Fruit fly (Drosophila melanogaster) whole organism, prepupa: ENCODE measurements around the gene Esp.

ENCODE experiments used
- Blimp-1 ChIP-seq: fragments of 200-800 bp; sonication (Bioruptor generic); optimal IDR thresholded peaks from 3 replicates; lab custom pipeline; 2017; ENCODE audit warnings: missing biosample characterization, missing genetic modification characterization, mild to moderate bottlenecking, moderate library complexity, missing genetic modification reagents
- CG10631 ChIP-seq: fragments of 200-800 bp; sonication (Bioruptor generic); optimal IDR thresholded peaks from 2 replicates; lab custom pipeline; 2016; ENCODE audit warnings: missing biosample characterization, missing genetic modification characterization
- CG10669 ChIP-seq: fragments of 200-800 bp; sonication (Bioruptor generic); optimal IDR thresholded peaks from 3 replicates; lab custom pipeline; 2018; ENCODE audit warnings: missing biosample characterization, mild to moderate bottlenecking, missing genetic modification characterization, moderate library complexity
- CG11294 ChIP-seq: fragments of 200-800 bp; sonication (Bioruptor generic); IDR thresholded peaks from 2 replicates; pipeline ENCODE4 v1.3.6; 2022; ENCODE audit warnings: missing biosample characterization, missing genetic modification characterization
- CG11762 ChIP-seq: fragments of 200-800 bp; sonication (Bioruptor generic); optimal IDR thresholded peaks from 3 replicates; lab custom pipeline; 2016; ENCODE audit warnings: missing biosample characterization, missing genetic modification characterization; ENCODE audit not compliant: insufficient read depth
- CG15336 ChIP-seq: fragments of 200-800 bp; sonication (Bioruptor generic); IDR thresholded peaks from 2 replicates; pipeline ENCODE4 v1.3.6; 2022; ENCODE audit warnings: missing biosample characterization, missing genetic modification characterization
- CG1621 ChIP-seq: fragments of 200-800 bp; sonication (Bioruptor generic); optimal IDR thresholded peaks from 3 replicates; lab custom pipeline; 2018; ENCODE audit warnings: missing biosample characterization, mild to moderate bottlenecking, missing genetic modification characterization
- CG16779 ChIP-seq: fragments of 200-800 bp; sonication (Bioruptor generic); optimal IDR thresholded peaks from 3 replicates; lab custom pipeline; 2017; ENCODE audit warnings: missing biosample characterization, mild to moderate bottlenecking, missing genetic modification characterization
- CG3032 ChIP-seq: fragments of 200-800 bp; optimal IDR thresholded peaks from 2 replicates; lab custom pipeline; 2019; ENCODE audit warnings: missing biosample characterization, mild to moderate bottlenecking, missing genetic modification characterization, moderate library complexity
- CG31627 ChIP-seq: fragments of 200-800 bp; sonication (Bioruptor generic); optimal IDR thresholded peaks from 3 replicates; lab custom pipeline; 2016; ENCODE audit warnings: missing biosample characterization, missing genetic modification characterization
- CG32006 ChIP-seq: fragments of 200-800 bp; sonication (Bioruptor generic); optimal IDR thresholded peaks from 3 replicates; lab custom pipeline; 2017; ENCODE audit warnings: missing biosample characterization, mild to moderate bottlenecking, missing genetic modification characterization
- CG34406 ChIP-seq: fragments of 200-800 bp; sonication (Bioruptor generic); optimal IDR thresholded peaks from 3 replicates; lab custom pipeline; 2016; ENCODE audit warnings: missing biosample characterization, missing genetic modification characterization
- CG3919 ChIP-seq: fragments of 200-800 bp; sonication (Bioruptor generic); optimal IDR thresholded peaks from 3 replicates; lab custom pipeline; 2016; ENCODE audit warnings: missing biosample characterization, missing genetic modification characterization
- CG4318 ChIP-seq: fragments of 200-800 bp; sonication (Bioruptor generic); optimal IDR thresholded peaks from 3 replicates; lab custom pipeline; 2017; ENCODE audit warnings: missing biosample characterization, mild to moderate bottlenecking, missing genetic modification characterization
- CG6163 ChIP-seq: fragments of 200-800 bp; sonication (Bioruptor generic); IDR thresholded peaks from 3 replicates; pipeline ENCODE4 v1.3.6; 2022; ENCODE audit warnings: missing biosample characterization, missing genetic modification characterization
- CG6792 ChIP-seq: fragments of 200-800 bp; sonication (Bioruptor generic); optimal IDR thresholded peaks from 3 replicates; lab custom pipeline; 2016; ENCODE audit warnings: missing biosample characterization, missing genetic modification characterization
- CG6808 ChIP-seq: fragments of 200-800 bp; sonication (Bioruptor generic); optimal IDR thresholded peaks from 3 replicates; lab custom pipeline; 2017; ENCODE audit warnings: missing biosample characterization, missing genetic modification characterization, mild to moderate bottlenecking, moderate library complexity, missing genetic modification reagents
- CG6854 ChIP-seq: fragments of 200-800 bp; sonication (Bioruptor generic); optimal IDR thresholded peaks from 2 replicates; lab custom pipeline; 2017; ENCODE audit warnings: missing biosample characterization, mild to moderate bottlenecking, missing genetic modification characterization
- CG7368 ChIP-seq: fragments of 200-800 bp; sonication (Bioruptor generic); optimal IDR thresholded peaks from 3 replicates; lab custom pipeline; 2016; ENCODE audit warnings: missing biosample characterization, missing genetic modification characterization
- CG8119 ChIP-seq: fragments of 200-800 bp; sonication (Bioruptor generic); IDR thresholded peaks from 3 replicates; pipeline ENCODE4 v1.3.6; 2022; ENCODE audit warnings: missing biosample characterization, missing genetic modification characterization
- CG8319 ChIP-seq: fragments of 200-800 bp; sonication (Bioruptor generic); optimal IDR thresholded peaks from 3 replicates; lab custom pipeline; 2016; ENCODE audit warnings: missing biosample characterization, missing genetic modification characterization
- CG8632 ChIP-seq: fragments of 200-800 bp; sonication (Bioruptor generic); optimal IDR thresholded peaks from 3 replicates; lab custom pipeline; 2016; ENCODE audit warnings: missing biosample characterization, missing genetic modification characterization
- Eip75B ChIP-seq: fragments of 200-800 bp; sonication (Bioruptor generic); optimal IDR thresholded peaks from 3 replicates; lab custom pipeline; 2016; ENCODE audit warnings: missing biosample characterization, missing genetic modification characterization
- Eip78C ChIP-seq: fragments of 200-800 bp; sonication (Bioruptor generic); peaks from one replicate; lab custom pipeline; 2016; ENCODE audit warnings: missing biosample characterization, missing genetic modification characterization
- Eip93F ChIP-seq: fragments of 200-800 bp; sonication (Bioruptor generic); optimal IDR thresholded peaks from 2 replicates; lab custom pipeline; 2016; ENCODE audit warnings: missing biosample characterization, mild to moderate bottlenecking, missing genetic modification characterization
- Ets96B ChIP-seq: fragments of 200-800 bp; optimal IDR thresholded peaks from 2 replicates; lab custom pipeline; 2019; ENCODE audit warnings: missing biosample characterization, mild to moderate bottlenecking, missing genetic modification characterization, moderate library complexity
- Gug ChIP-seq: fragments of 200-800 bp; sonication (Bioruptor generic); IDR thresholded peaks from 2 replicates; pipeline ENCODE4 v1.3.6; 2022; ENCODE audit warnings: missing biosample characterization, missing genetic modification characterization
- Hr39 ChIP-seq: fragments of 200-800 bp; sonication (Bioruptor generic); optimal IDR thresholded peaks from 2 replicates; lab custom pipeline; 2016; ENCODE audit warnings: missing biosample characterization, missing genetic modification characterization
- Hr4 ChIP-seq: fragments of 200-800 bp; sonication (Bioruptor generic); optimal IDR thresholded peaks from 3 replicates; lab custom pipeline; 2016; ENCODE audit warnings: missing biosample characterization, missing genetic modification characterization
- Lpt ChIP-seq: fragments of 200-800 bp; sonication (Bioruptor generic); optimal IDR thresholded peaks from 3 replicates; lab custom pipeline; 2016; ENCODE audit warnings: missing biosample characterization, missing genetic modification characterization
- Met ChIP-seq: fragments of 200-800 bp; sonication (Bioruptor generic); optimal IDR thresholded peaks from 3 replicates; lab custom pipeline; 2016; ENCODE audit warnings: missing biosample characterization, missing genetic modification characterization
- OdsH ChIP-seq: fragments of 200-800 bp; sonication (Bioruptor generic); optimal IDR thresholded peaks from 3 replicates; lab custom pipeline; 2016; ENCODE audit warnings: missing biosample characterization, missing genetic modification characterization
- Smox ChIP-seq: fragments of 200-800 bp; sonication (Bioruptor generic); optimal IDR thresholded peaks from 3 replicates; lab custom pipeline; 2016; ENCODE audit warnings: missing biosample characterization, missing genetic modification characterization
- Sox102F ChIP-seq: fragments of 200-800 bp; sonication (Bioruptor generic); optimal IDR thresholded peaks from 2 replicates; lab custom pipeline; 2016; ENCODE audit warnings: missing biosample characterization, mild to moderate bottlenecking, missing genetic modification characterization
- Sox15 ChIP-seq: fragments of 200-800 bp; sonication (Bioruptor generic); optimal IDR thresholded peaks from 3 replicates; lab custom pipeline; 2016; ENCODE audit warnings: missing biosample characterization, missing genetic modification characterization
- acj6 ChIP-seq: fragments of 200-800 bp; sonication (Bioruptor generic); optimal IDR thresholded peaks from 3 replicates; lab custom pipeline; 2016; ENCODE audit warnings: missing biosample characterization, missing genetic modification characterization
- cyc ChIP-seq: fragments of 200-800 bp; sonication (Bioruptor generic); optimal IDR thresholded peaks from 3 replicates; lab custom pipeline; 2016; ENCODE audit warnings: missing biosample characterization, missing genetic modification characterization
- dac ChIP-seq: fragments of 200-800 bp; sonication (Bioruptor generic); optimal IDR thresholded peaks from 2 replicates; lab custom pipeline; 2017; ENCODE audit warnings: missing biosample characterization, mild to moderate bottlenecking, missing genetic modification characterization
- eg ChIP-seq: fragments of 200-800 bp; sonication (Bioruptor generic); IDR thresholded peaks from 3 replicates; pipeline ENCODE4 v1.3.6; 2022; ENCODE audit warnings: missing biosample characterization, missing genetic modification characterization
- esn ChIP-seq: fragments of 200-800 bp; sonication (Bioruptor generic); optimal IDR thresholded peaks from 2 replicates; lab custom pipeline; 2016; ENCODE audit warnings: missing biosample characterization, mild to moderate bottlenecking, missing genetic modification characterization, moderate library complexity
- fd59A ChIP-seq: fragments of 200-800 bp; sonication (Bioruptor generic); optimal IDR thresholded peaks from 2 replicates; lab custom pipeline; 2017; ENCODE audit warnings: missing biosample characterization, mild to moderate bottlenecking, missing genetic modification characterization, missing genetic modification reagents
- fd85E ChIP-seq: fragments of 200-800 bp; sonication (Bioruptor generic); optimal IDR thresholded peaks from 3 replicates; lab custom pipeline; 2016; ENCODE audit warnings: missing biosample characterization, missing genetic modification characterization
- fkh ChIP-seq: fragments of 200-800 bp; sonication (Bioruptor generic); optimal IDR thresholded peaks from 3 replicates; lab custom pipeline; 2017; ENCODE audit warnings: missing biosample characterization, mild to moderate bottlenecking, missing genetic modification characterization, moderate library complexity
- lz ChIP-seq: fragments of 200-800 bp; sonication (Bioruptor generic); optimal IDR thresholded peaks from 3 replicates; lab custom pipeline; 2016; ENCODE audit warnings: missing biosample characterization, missing genetic modification characterization
- net ChIP-seq: fragments of 200-800 bp; sonication (Bioruptor generic); optimal IDR thresholded peaks from 3 replicates; lab custom pipeline; 2016; ENCODE audit warnings: missing biosample characterization, missing genetic modification characterization
- pdm3 ChIP-seq: fragments of 200-800 bp; sonication (Bioruptor generic); optimal IDR thresholded peaks from 3 replicates; lab custom pipeline; 2016; ENCODE audit warnings: missing biosample characterization, missing genetic modification characterization
- spab ChIP-seq: fragments of 200-800 bp; sonication (Bioruptor generic); optimal IDR thresholded peaks from 2 replicates; lab custom pipeline; 2017; ENCODE audit warnings: missing biosample characterization, mild to moderate bottlenecking, missing genetic modification characterization, missing genetic modification reagents
- ss ChIP-seq, 2 experiments: fragments of 200-800 bp; sonication (Bioruptor generic); optimal IDR thresholded peaks; 2 replicates in 1 of 2; 3 replicates in 1 of 2; lab custom pipeline; 2017 to 2018; ENCODE audit warnings: mild to moderate bottlenecking in 2 of 2, missing biosample characterization in 2 of 2, missing genetic modification characterization in 2 of 2, moderate library complexity in 1 of 2
- svp ChIP-seq: fragments of 200-800 bp; sonication (Bioruptor generic); peaks from one replicate; lab custom pipeline; 2016; ENCODE audit warnings: missing biosample characterization, missing genetic modification characterization
- topi ChIP-seq: fragments of 200-800 bp; sonication (Bioruptor generic); optimal IDR thresholded peaks from 3 replicates; lab custom pipeline; 2016; ENCODE audit warnings: missing biosample characterization, missing genetic modification characterization
- vri ChIP-seq: fragments of 200-800 bp; sonication (Bioruptor generic); optimal IDR thresholded peaks from 3 replicates; lab custom pipeline; 2016; ENCODE audit warnings: missing biosample characterization, mild to moderate bottlenecking, missing genetic modification characterization

Esp gene

dm6 chr3R:24810844-24811625 lies 30.7 kb upstream of the Esp start:
- TF ChIP-seq CG11762 (GFP tag; lab: Kevin White, UChicago), result peak; percentile 84
- TF ChIP-seq Lpt (GFP tag; lab: Kevin White, UChicago), result peak; percentile 67
- peak; percentile 83 for TF ChIP-seq topi (GFP tag; lab: Kevin White, UChicago)
- TF ChIP-seq Blimp-1 (GFP tag; lab: Kevin White, UChicago), result no peak
- TF ChIP-seq esn (GFP tag; lab: Kevin White, UChicago), result peak; percentile 90
- no peak for TF ChIP-seq Eip93F (GFP tag; lab: Kevin White, UChicago)
- peak; percentile 99 for TF ChIP-seq Ets96B
- TF ChIP-seq vri (GFP tag; lab: Kevin White, UChicago), result peak; percentile 87
- TF ChIP-seq CG11294 (GFP tag; lab: Robert Waterston, UW), result peak; percentile 94
- peak; percentile 86 for TF ChIP-seq CG31627
- TF ChIP-seq CG10669 (GFP tag; lab: Kevin White, UChicago), result no peak
- peak; percentile 93 for TF ChIP-seq Hr4 (GFP tag; lab: Kevin White, UChicago)
- TF ChIP-seq CG10631 (GFP tag; lab: Kevin White, UChicago), result peak; percentile 92
- TF ChIP-seq CG6163 (GFP tag; lab: Robert Waterston, UW), result peak; percentile 96
- peak; percentile 81 for TF ChIP-seq CG7368 (GFP tag; lab: Kevin White, UChicago)
- TF ChIP-seq CG6808 (GFP tag; lab: Kevin White, UChicago), result no peak
- peak; percentile 87 for TF ChIP-seq CG16779 (tag; lab: Kevin White, UChicago)
- TF ChIP-seq CG4318 (GFP tag; lab: Kevin White, UChicago), result no peak
- peak; percentile 98 for TF ChIP-seq eg (GFP tag; lab: Robert Waterston, UW)
- peak; percentile 81 for TF ChIP-seq spab (GFP tag; lab: Kevin White, UChicago)
- TF ChIP-seq CG6854 (GFP tag; lab: Kevin White, UChicago), result no peak
- TF ChIP-seq CG8319 (GFP tag; lab: Kevin White, UChicago), result peak; percentile 65
- TF ChIP-seq net (GFP tag; lab: Kevin White, UChicago), result peak; percentile 89
- TF ChIP-seq Eip78C (GFP tag; lab: Kevin White, UChicago), result peak; percentile 97
- TF ChIP-seq CG6792 (GFP tag; lab: Kevin White, UChicago), result peak; percentile 86
- peak; percentile 92 for TF ChIP-seq CG1621
- peak; percentile 87 for TF ChIP-seq lz
- TF ChIP-seq fd85E (GFP tag; lab: Kevin White, UChicago), result peak; percentile 52
- peak; percentile 84 for TF ChIP-seq dac (GFP tag; lab: Kevin White, UChicago)
- TF ChIP-seq Met (GFP tag; lab: Kevin White, UChicago), result no peak
- TF ChIP-seq svp (GFP tag; lab: Kevin White, UChicago), result no peak
- peak; percentile 91 for TF ChIP-seq CG3919 (GFP tag; lab: Kevin White, UChicago)
- peak; percentile 82 for TF ChIP-seq CG34406
- peak; percentile 90 for TF ChIP-seq CG15336 (GFP tag; lab: Robert Waterston, UW)
- TF ChIP-seq Eip75B (GFP tag; lab: Kevin White, UChicago), result peak; percentile 92
- TF ChIP-seq pdm3 (GFP tag; lab: Kevin White, UChicago), result peak; percentile 90
- peak; percentile 88 for TF ChIP-seq Hr39
- TF ChIP-seq CG32006, result peak; percentile 96
- peak; percentile 89 for TF ChIP-seq acj6 (GFP tag; lab: Kevin White, UChicago)
- peak; percentile 80 for TF ChIP-seq fd59A (GFP tag; lab: Kevin White, UChicago)
- peak in 1 of 2 experiments; percentile 67 for TF ChIP-seq ss (GFP tag; optimal IDR thresholded peaks at IDR 0.05; lab: Kevin White, UChicago)
- no peak for TF ChIP-seq Sox102F (GFP tag; lab: Kevin White, UChicago)
- TF ChIP-seq Sox15 (GFP tag; lab: Kevin White, UChicago), result peak; percentile 73
- TF ChIP-seq Gug (GFP tag; lab: Robert Waterston, UW), result peak; percentile 95
- peak; percentile 80 for TF ChIP-seq fkh
- TF ChIP-seq CG3032, result peak; percentile 85
- no peak for TF ChIP-seq cyc (GFP tag; lab: Kevin White, UChicago)
- TF ChIP-seq Smox (GFP tag; lab: Kevin White, UChicago), result no peak
- peak; percentile 74 for TF ChIP-seq CG8632
- TF ChIP-seq CG8119, result peak; percentile 92
- no peak for TF ChIP-seq OdsH (GFP tag; lab: Kevin White, UChicago)
